Worm (Caenorhabditis elegans) whole organism, L2 larva: Measurements from ENCODE around the gene arrd-9.

Experiments used
- alr-1 ChIP-seq: fragments of 150-350 bp; optimal IDR thresholded peaks from 2 replicates; lab custom pipeline; 2014; ENCODE audit warnings: missing biosample characterization, missing genetic modification characterization
- ama-1 ChIP-seq: fragments of 150-350 bp; optimal IDR thresholded peaks from 2 replicates; lab custom pipeline; 2018; ENCODE audit warnings: inconsistent platforms
- elt-3 ChIP-seq: sonication (generic microtip); optimal IDR thresholded peaks from 2 replicates; lab custom pipeline; 2017; ENCODE audit warnings: missing biosample characterization, missing genetic modification characterization
- gmeb-1 ChIP-seq: fragments of 150-350 bp; optimal IDR thresholded peaks from 2 replicates; lab custom pipeline; 2014; ENCODE audit warnings: missing biosample characterization, missing genetic modification characterization
- lin-39 ChIP-seq: fragments of 150-350 bp; optimal IDR thresholded peaks from 2 replicates; lab custom pipeline; 2014; ENCODE audit warnings: missing biosample characterization, missing genetic modification reagents, missing genetic modification characterization
- mdl-1 ChIP-seq, 2 experiments: fragments of 150-350 bp in 1 of 2; sonication (generic microtip) in 1 of 2; optimal IDR thresholded peaks; 2 replicates each; lab custom pipeline; 2017; ENCODE audit warnings: missing biosample characterization in 2 of 2, missing genetic modification characterization in 2 of 2
- nhr-11 ChIP-seq: fragments of 150-350 bp; optimal IDR thresholded peaks from 2 replicates; lab custom pipeline; 2014; ENCODE audit warnings: missing biosample characterization, missing genetic modification characterization
- nhr-25 ChIP-seq: fragments of 150-350 bp; sonication (generic microtip); optimal IDR thresholded peaks from 3 replicates; lab custom pipeline; 2014; ENCODE audit warnings: missing biosample characterization, missing genetic modification characterization
- nhr-6 ChIP-seq: fragments of 150-350 bp; optimal IDR thresholded peaks from 2 replicates; lab custom pipeline; 2014; ENCODE audit warnings: missing biosample characterization, missing genetic modification characterization
- unc-39 ChIP-seq: fragments of 150-350 bp; optimal IDR thresholded peaks from 2 replicates; lab custom pipeline; 2014; ENCODE audit warnings: missing biosample characterization, missing genetic modification characterization
- unc-62 ChIP-seq: fragments of 150-350 bp; optimal IDR thresholded peaks from 2 replicates; lab custom pipeline; 2014; ENCODE audit warnings: missing biosample characterization, missing genetic modification reagents, missing genetic modification characterization
- ztf-11 ChIP-seq: sonication (generic microtip); optimal IDR thresholded peaks from 2 replicates; lab custom pipeline; 2017; ENCODE audit warnings: missing biosample characterization, missing genetic modification characterization

DNA sequence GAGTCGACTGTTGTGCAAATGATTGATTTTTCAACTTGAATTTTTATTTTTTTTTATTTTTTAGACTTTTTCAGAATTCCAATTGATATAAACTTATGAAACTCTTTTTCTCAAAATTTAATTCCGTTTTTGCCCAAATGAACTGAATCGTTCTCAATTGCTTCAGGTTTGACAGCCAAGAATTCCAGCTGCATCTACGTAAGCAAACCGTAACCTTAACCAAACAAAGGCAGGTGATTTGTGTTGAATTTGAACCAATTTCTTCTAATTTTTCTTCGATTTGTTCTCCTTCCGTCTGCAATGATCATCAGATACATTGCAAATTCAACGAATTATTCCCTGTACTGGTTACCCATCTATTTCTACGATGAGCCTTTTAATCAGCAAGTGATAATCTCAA is 30.9 kb downstream of the arrd-9 start, which contains the start of gene sre-34:
- no peak for TF ChIP-seq mdl-1 (tag; optimal IDR thresholded peaks at IDR 0.05; lab: Kevin White, UChicago)
- no peak for TF ChIP-seq gmeb-1 (tag; lab: Kevin White, UChicago)
- TF ChIP-seq unc-39 (tag; lab: Kevin White, UChicago), result no peak
- TF ChIP-seq ztf-11 (tag; lab: Kevin White, UChicago), result no peak
- no peak for TF ChIP-seq unc-62 (GFP tag; lab: Kevin White, UChicago)
- no peak for TF ChIP-seq nhr-25 (tag; lab: Kevin White, UChicago)
- no peak for TF ChIP-seq nhr-11
- no peak for TF ChIP-seq lin-39
- TF ChIP-seq alr-1, result no peak
- no peak for TF ChIP-seq ama-1 (lab: Kevin White, UChicago)
- no peak for TF ChIP-seq nhr-6 (tag; lab: Kevin White, UChicago)
- TF ChIP-seq elt-3 (tag; lab: Kevin White, UChicago), result no peak
